Fruit fly (Drosophila melanogaster) whole organism, embryonic: ENCODE results near the gene CG7943.
A peak's percentile ranks its signal among the peaks of the same experiment; 100 is the strongest.

Source experiments
- Atf3 ChIP-seq: fragments of 200-800 bp; sonication (Bioruptor generic); optimal IDR thresholded peaks from 3 replicates; lab custom pipeline; 2016; ENCODE audit warnings: missing biosample characterization, missing genetic modification characterization
- B-H2 ChIP-seq: fragments of 200-800 bp; sonication (Bioruptor generic); optimal IDR thresholded peaks from 2 replicates; lab custom pipeline; 2018; ENCODE audit warnings: missing biosample characterization, mild to moderate bottlenecking, missing genetic modification characterization
- Bgb ChIP-seq: fragments of 200-800 bp; sonication (Bioruptor generic); IDR thresholded peaks from 2 replicates; pipeline ENCODE4 v1.3.6; 2022; ENCODE audit warnings: missing biosample characterization, missing genetic modification characterization; ENCODE audit not compliant: partially characterized antibody
- CG10274 ChIP-seq: fragments of 200-800 bp; sonication (Bioruptor generic); optimal IDR thresholded peaks from 3 replicates; lab custom pipeline; 2017; ENCODE audit warnings: missing biosample characterization, mild to moderate bottlenecking, missing genetic modification characterization
- CG11456 ChIP-seq: fragments of 200-800 bp; sonication (Bioruptor generic); IDR thresholded peaks from 3 replicates; pipeline ENCODE4 v1.3.6; 2022; ENCODE audit warnings: missing biosample characterization, missing genetic modification characterization
- CG11696 ChIP-seq: fragments of 200-800 bp; sonication (Bioruptor generic); IDR thresholded peaks from 2 replicates; pipeline ENCODE4 v1.3.6; 2022; ENCODE audit warnings: missing biosample characterization, missing genetic modification characterization
- CG11723 ChIP-seq: fragments of 200-800 bp; sonication (Bioruptor generic); optimal IDR thresholded peaks from 2 replicates; lab custom pipeline; 2017; ENCODE audit warnings: missing biosample characterization, mild to moderate bottlenecking, missing genetic modification characterization
- CG12659 ChIP-seq: fragments of 200-800 bp; sonication (Bioruptor generic); optimal IDR thresholded peaks from 3 replicates; lab custom pipeline; 2017; ENCODE audit warnings: mild to moderate bottlenecking, missing biosample characterization, missing genetic modification reagents, missing genetic modification characterization
- CG13287 ChIP-seq: fragments of 200-800 bp; sonication (Bioruptor generic); IDR thresholded peaks from 2 replicates; pipeline ENCODE4 v1.3.6; 2022; ENCODE audit warnings: missing biosample characterization, missing genetic modification characterization; ENCODE audit not compliant: partially characterized antibody
- CG13424 ChIP-seq: fragments of 200-800 bp; sonication (Bioruptor generic); optimal IDR thresholded peaks from 2 replicates; lab custom pipeline; 2019; ENCODE audit warnings: missing biosample characterization, mild to moderate bottlenecking, missing genetic modification characterization, moderate library complexity
- CG14014 ChIP-seq: fragments of 200-800 bp; sonication (Bioruptor generic); IDR thresholded peaks from 2 replicates; pipeline ENCODE4 v1.3.6; 2022; ENCODE audit warnings: missing biosample characterization, missing genetic modification characterization
- CG14710 ChIP-seq: fragments of 200-800 bp; sonication (Bioruptor generic); optimal IDR thresholded peaks from 3 replicates; lab custom pipeline; 2019; ENCODE audit warnings: missing biosample characterization, mild to moderate bottlenecking, missing genetic modification characterization, moderate library complexity
- CG15601 ChIP-seq: fragments of 200-800 bp; sonication (Bioruptor generic); optimal IDR thresholded peaks from 3 replicates; lab custom pipeline; 2019; ENCODE audit warnings: missing biosample characterization, mild to moderate bottlenecking, missing genetic modification characterization, moderate library complexity
- CG1603 ChIP-seq: fragments of 200-800 bp; sonication (Bioruptor generic); optimal IDR thresholded peaks from 2 replicates; lab custom pipeline; 2019; ENCODE audit warnings: missing biosample characterization, mild to moderate bottlenecking, missing genetic modification characterization, moderate library complexity
- CG17385 ChIP-seq: fragments of 200-800 bp; sonication (Bioruptor generic); optimal IDR thresholded peaks from 3 replicates; lab custom pipeline; 2018; ENCODE audit warnings: missing biosample characterization, mild to moderate bottlenecking, missing genetic modification characterization
- CG1832 ChIP-seq: fragments of 200-800 bp; sonication (Bioruptor generic); optimal IDR thresholded peaks from 2 replicates; lab custom pipeline; 2017; ENCODE audit warnings: missing biosample characterization, mild to moderate bottlenecking, missing genetic modification characterization, inconsistent platforms
- CG2712 ChIP-seq: fragments of 200-800 bp; optimal IDR thresholded peaks from 3 replicates; lab custom pipeline; 2019; ENCODE audit warnings: missing biosample characterization, mild to moderate bottlenecking, missing genetic modification characterization, moderate library complexity
- CG34224 ChIP-seq: fragments of 200-800 bp; sonication (Bioruptor generic); IDR thresholded peaks from 3 replicates; pipeline ENCODE4 v1.3.6; 2022; ENCODE audit warnings: missing biosample characterization, missing genetic modification characterization; ENCODE audit not compliant: partially characterized antibody
- CG6254 ChIP-seq: fragments of 200-800 bp; sonication (Bioruptor generic); optimal IDR thresholded peaks from 3 replicates; lab custom pipeline; 2017; ENCODE audit warnings: mild to moderate bottlenecking, missing biosample characterization, missing genetic modification reagents, missing genetic modification characterization
- CG6272 ChIP-seq: fragments of 200-800 bp; sonication (Bioruptor generic); IDR thresholded peaks from 2 replicates; pipeline ENCODE4 v1.3.6; 2022; ENCODE audit warnings: missing biosample characterization, missing genetic modification characterization
- CG7556 ChIP-seq: fragments of 200-800 bp; sonication (Bioruptor generic); optimal IDR thresholded peaks from 2 replicates; lab custom pipeline; 2017; ENCODE audit warnings: missing biosample characterization, mild to moderate bottlenecking, missing genetic modification characterization
- CG9876 ChIP-seq: fragments of 200-800 bp; sonication (Bioruptor generic); optimal IDR thresholded peaks from 2 replicates; lab custom pipeline; 2016; ENCODE audit warnings: missing biosample characterization, missing genetic modification characterization
- D19B ChIP-seq: fragments of 200-800 bp; sonication (Bioruptor generic); optimal IDR thresholded peaks from 2 replicates; lab custom pipeline; 2017; ENCODE audit warnings: missing biosample characterization, mild to moderate bottlenecking, missing genetic modification characterization
- Gsc ChIP-seq: fragments of 200-800 bp; sonication (Bioruptor generic); IDR thresholded peaks from 2 replicates; pipeline ENCODE4 v1.3.6; 2022; ENCODE audit warnings: missing biosample characterization, missing genetic modification characterization
- Hmx ChIP-seq: fragments of 200-800 bp; sonication (Bioruptor generic); optimal IDR thresholded peaks from 2 replicates; lab custom pipeline; 2016; ENCODE audit warnings: missing biosample characterization, missing genetic modification characterization
- Lim3 ChIP-seq: fragments of 200-800 bp; sonication (Bioruptor generic); IDR thresholded peaks from 2 replicates; pipeline ENCODE4 v1.3.6; 2022; ENCODE audit warnings: missing biosample characterization, missing genetic modification characterization
- Max ChIP-seq: fragments of 200-800 bp; sonication (Bioruptor generic); optimal IDR thresholded peaks from 2 replicates; lab custom pipeline; 2016; ENCODE audit warnings: missing biosample characterization, mild to moderate bottlenecking, missing genetic modification characterization
- Oaz ChIP-seq: fragments of 200-800 bp; sonication (Bioruptor generic); IDR thresholded peaks from 2 replicates; pipeline ENCODE4 v1.3.6; 2022; ENCODE audit warnings: missing biosample characterization, missing genetic modification characterization
- Sox102F ChIP-seq: fragments of 200-800 bp; sonication (Bioruptor generic); optimal IDR thresholded peaks from 2 replicates; lab custom pipeline; 2018; ENCODE audit warnings: missing biosample characterization, mild to moderate bottlenecking, missing genetic modification characterization, moderate library complexity
- Spps ChIP-seq: fragments of 200-800 bp; sonication (Bioruptor generic); optimal IDR thresholded peaks from 2 replicates; lab custom pipeline; 2018; ENCODE audit warnings: missing biosample characterization, mild to moderate bottlenecking, missing genetic modification characterization
- Xbp1 ChIP-seq: fragments of 200-800 bp; sonication (Bioruptor generic); optimal IDR thresholded peaks from 3 replicates; lab custom pipeline; 2016; ENCODE audit warnings: missing biosample characterization, mild to moderate bottlenecking, missing genetic modification characterization
- dan ChIP-seq: fragments of 200-800 bp; sonication (Bioruptor generic); IDR thresholded peaks from 2 replicates; pipeline ENCODE4 v1.3.6; 2022; ENCODE audit warnings: missing biosample characterization, missing genetic modification characterization
- disco-r ChIP-seq: fragments of 200-800 bp; sonication (Bioruptor generic); optimal IDR thresholded peaks from 2 replicates; lab custom pipeline; 2016; ENCODE audit warnings: missing biosample characterization, missing genetic modification characterization
- fd102C ChIP-seq: fragments of 200-800 bp; sonication (Bioruptor generic); optimal IDR thresholded peaks from 2 replicates; lab custom pipeline; 2018; ENCODE audit warnings: missing biosample characterization, mild to moderate bottlenecking, missing genetic modification characterization, moderate library complexity
- fru ChIP-seq: fragments of >200 bp; optimal IDR thresholded peaks from 2 replicates; lab custom pipeline; 2017
- fu2 ChIP-seq: fragments of 200-800 bp; sonication (Bioruptor generic); optimal IDR thresholded peaks from 2 replicates; lab custom pipeline; 2016; ENCODE audit warnings: missing biosample characterization, missing genetic modification characterization
- grn ChIP-seq: fragments of 200-800 bp; sonication (Bioruptor generic); optimal IDR thresholded peaks from 3 replicates; lab custom pipeline; 2017; ENCODE audit warnings: missing biosample characterization, missing genetic modification characterization
- row ChIP-seq: fragments of 200-800 bp; sonication (Bioruptor generic); IDR thresholded peaks from 3 replicates; pipeline ENCODE4 v1.3.6; 2022; ENCODE audit warnings: missing biosample characterization, missing genetic modification characterization
- run ChIP-seq: fragments of 200-800 bp; sonication (Bioruptor generic); optimal IDR thresholded peaks from 3 replicates; lab custom pipeline; 2018; ENCODE audit warnings: missing biosample characterization, mild to moderate bottlenecking, missing genetic modification characterization
- salm ChIP-seq: fragments of 200-800 bp; sonication (Bioruptor generic); optimal IDR thresholded peaks from 2 replicates; lab custom pipeline; 2018; ENCODE audit warnings: missing biosample characterization, mild to moderate bottlenecking, missing genetic modification characterization
- sc ChIP-seq, 3 experiments: fragments of >200 bp in 2 of 3; fragments of 200-800 bp in 1 of 3; sonication (Bioruptor generic) in 1 of 3; optimal IDR thresholded peaks; 2 replicates in 2 of 3; 3 replicates in 1 of 3; lab custom pipeline; 2017; ENCODE audit warnings: mild to moderate bottlenecking in 1 of 3, missing biosample characterization in 1 of 3, missing genetic modification characterization in 1 of 3, missing genetic modification reagents in 1 of 3
- tap ChIP-seq: fragments of 200-800 bp; optimal IDR thresholded peaks from 3 replicates; lab custom pipeline; 2019; ENCODE audit warnings: missing biosample characterization, mild to moderate bottlenecking, missing genetic modification characterization, moderate library complexity
- trem ChIP-seq: fragments of 200-800 bp; optimal IDR thresholded peaks from 3 replicates; lab custom pipeline; 2019; ENCODE audit warnings: missing biosample characterization, mild to moderate bottlenecking, missing genetic modification characterization, moderate library complexity
- trh ChIP-seq: fragments of 200-800 bp; sonication (Bioruptor generic); optimal IDR thresholded peaks from 2 replicates; lab custom pipeline; 2016; ENCODE audit warnings: missing biosample characterization, missing genetic modification characterization
- vfl ChIP-seq: fragments of 200-800 bp; sonication (Bioruptor generic); optimal IDR thresholded peaks from 2 replicates; lab custom pipeline; 2016; ENCODE audit warnings: missing biosample characterization, missing genetic modification characterization
- zfh2 ChIP-seq: fragments of 200-800 bp; sonication (Bioruptor generic); optimal IDR thresholded peaks from 2 replicates; lab custom pipeline; 2016; ENCODE audit warnings: missing biosample characterization, missing genetic modification characterization

Gene CG7943

dm6 chr3R:30046029-30047001 is at the start of gene CG7943, which contains the start of gene RpL32 (continued):
- TF ChIP-seq disco-r (GFP tag; lab: Kevin White, UChicago), result peak; percentile 92
- no peak for TF ChIP-seq fru (lab: Kevin White, UChicago)
- peak; percentile 95 for TF ChIP-seq CG6272
- peak; percentile 85 for TF ChIP-seq Gsc (GFP tag; lab: Robert Waterston, UW)
- TF ChIP-seq dan (GFP tag; lab: Robert Waterston, UW), result peak; percentile 84
- TF ChIP-seq CG13424, result peak; percentile 83

dm6 chr3R:29997607-29998236 is 48.5 kb upstream of the CG7943 start, which contains the start of the genes CG15525 and CG11504:
TSS of gene CG15525 (minus strand) at chr3R:29997676.
TSS of gene CG11504 (plus strand) at chr3R:29997900.
- TF ChIP-seq salm (tag; lab: Kevin White, UChicago) (no peak), CG15601 (tag; lab: Kevin White, UChicago) (peak; percentile 29), CG10274 (no peak), fu2 (GFP tag; lab: Kevin White, UChicago) (peak; percentile 41), vfl (GFP tag; lab: Kevin White, UChicago) (peak; percentile 34), CG14014 (GFP tag; lab: Robert Waterston, UW) (peak; percentile 54), CG14710 (tag; lab: Kevin White, UChicago) (peak; percentile 72), Bgb (GFP tag; lab: Robert Waterston, UW) (peak; percentile 91), Lim3 (GFP tag; lab: Robert Waterston, UW) (no peak), Max (GFP tag; lab: Kevin White, UChicago) (peak; percentile 49), tap (tag; lab: Kevin White, UChicago) (no peak), row (GFP tag; lab: Robert Waterston, UW) (peak; percentile 93), D19B (GFP tag; lab: Kevin White, UChicago) (no peak), CG11456 (GFP tag; lab: Robert Waterston, UW) (peak; percentile 68; the same call in 2 of the 3 replicates), Xbp1 (GFP tag; lab: Kevin White, UChicago) (peak; percentile 72), Oaz (GFP tag; lab: Robert Waterston, UW) (no peak), sc (optimal IDR thresholded peaks at IDR 0.05; lab: Kevin White, UChicago) (no peak), sc (GFP tag; optimal IDR thresholded peaks at IDR 0.05; lab: Kevin White, UChicago) (no peak), Atf3 (no peak), CG34224 (GFP tag; lab: Robert Waterston, UW) (peak; percentile 93), B-H2 (no peak), CG6254 (GFP tag; lab: Kevin White, UChicago) (no peak), CG7556 (GFP tag; lab: Kevin White, UChicago) (no peak), CG11696 (GFP tag; lab: Robert Waterston, UW) (no peak), trh (GFP tag; lab: Kevin White, UChicago) (no peak), trem (peak; percentile 85), CG17385 (GFP tag; lab: Kevin White, UChicago) (peak; percentile 92), run (tag; lab: Kevin White, UChicago) (no peak), CG2712 (tag; lab: Kevin White, UChicago) (no peak), CG9876 (no peak), Spps (tag; lab: Kevin White, UChicago) (peak; percentile 46), Sox102F (no peak), fd102C (GFP tag; lab: Kevin White, UChicago) (no peak), grn (GFP tag; lab: Kevin White, UChicago) (no peak), zfh2 (GFP tag; lab: Kevin White, UChicago) (peak; percentile 56), CG11723 (GFP tag; lab: Kevin White, UChicago) (no peak), CG1832 (GFP tag; lab: Kevin White, UChicago) (no peak), CG13287 (GFP tag; lab: Robert Waterston, UW) (peak; percentile 95), CG12659 (GFP tag; lab: Kevin White, UChicago) (peak; percentile 73), Hmx (no peak), CG1603 (tag; lab: Kevin White, UChicago) (peak; percentile 64)
